Worm (Caenorhabditis elegans) whole organism, midembryonic: ENCODE measurements around the gene F15H10.5.

Experiments used
- T22C8.4 ChIP-seq: fragments of 200-800 bp; sonication (Bioruptor generic); IDR thresholded peaks from 2 replicates; pipeline ENCODE4 v1.3.6; 2022; ENCODE audit warnings: missing genetic modification characterization, missing compliant biosample characterization
- flt-1 ChIP-seq: fragments of 200-800 bp; sonication (Bioruptor generic); IDR thresholded peaks from 2 replicates; pipeline ENCODE4 v1.3.6; 2022; ENCODE audit warnings: missing genetic modification characterization, missing compliant biosample characterization
- klf-2 ChIP-seq: fragments of 200-800 bp; sonication (Bioruptor generic); conservative IDR thresholded peaks from 2 replicates; pipeline ENCODE4 v1.3.6; 2022; ENCODE audit warnings: missing genetic modification reagents, missing genetic modification characterization, missing compliant biosample characterization
- med-1 ChIP-seq: sonication (generic microtip); optimal IDR thresholded peaks from 2 replicates; lab custom pipeline; 2017; ENCODE audit warnings: missing genetic modification characterization, mild to moderate bottlenecking, missing compliant biosample characterization, antibody characterized with exemption, missing genetic modification reagents; ENCODE audit not compliant: insufficient read depth
- ref-1 ChIP-seq: fragments of 200-800 bp; sonication (Bioruptor generic); conservative IDR thresholded peaks from 2 replicates; pipeline ENCODE4 v1.3.6; 2022; ENCODE audit warnings: missing genetic modification reagents, missing genetic modification characterization, missing compliant biosample characterization
- ztf-23 ChIP-seq: fragments of 200-800 bp; sonication (Bioruptor generic); IDR thresholded peaks from 2 replicates; pipeline ENCODE4 v1.3.6; 2022; ENCODE audit warnings: missing genetic modification reagents, missing genetic modification characterization, missing compliant biosample characterization
- ztf-29 ChIP-seq: fragments of 200-800 bp; sonication (Bioruptor generic); IDR thresholded peaks from 2 replicates; pipeline ENCODE4 v1.3.6; 2022; ENCODE audit warnings: missing genetic modification reagents, missing genetic modification characterization, missing compliant biosample characterization

- no peak for TF ChIP-seq med-1 (GFP tag; lab: Kevin White, UChicago)
- no peak for TF ChIP-seq ztf-29 (GFP tag; lab: Robert Waterston, UW)
- no peak for TF ChIP-seq flt-1 (GFP tag; lab: Robert Waterston, UW)
- TF ChIP-seq klf-2 (GFP tag; lab: Robert Waterston, UW): no peak
- no peak for TF ChIP-seq ref-1 (GFP tag; lab: Robert Waterston, UW)
- no peak for TF ChIP-seq ztf-23 (GFP tag; lab: Robert Waterston, UW)
- no peak for TF ChIP-seq T22C8.4 (GFP tag; lab: Robert Waterston, UW)
Measured at ce11 chrV:10379761-10380160, 39.1 kb downstream of the F15H10.5 start.
